Fruit fly (Drosophila melanogaster): ENCODE data around the gene blp.
A peak's percentile ranks its signal among the peaks of the same experiment; 100 is the strongest.

DNA sequence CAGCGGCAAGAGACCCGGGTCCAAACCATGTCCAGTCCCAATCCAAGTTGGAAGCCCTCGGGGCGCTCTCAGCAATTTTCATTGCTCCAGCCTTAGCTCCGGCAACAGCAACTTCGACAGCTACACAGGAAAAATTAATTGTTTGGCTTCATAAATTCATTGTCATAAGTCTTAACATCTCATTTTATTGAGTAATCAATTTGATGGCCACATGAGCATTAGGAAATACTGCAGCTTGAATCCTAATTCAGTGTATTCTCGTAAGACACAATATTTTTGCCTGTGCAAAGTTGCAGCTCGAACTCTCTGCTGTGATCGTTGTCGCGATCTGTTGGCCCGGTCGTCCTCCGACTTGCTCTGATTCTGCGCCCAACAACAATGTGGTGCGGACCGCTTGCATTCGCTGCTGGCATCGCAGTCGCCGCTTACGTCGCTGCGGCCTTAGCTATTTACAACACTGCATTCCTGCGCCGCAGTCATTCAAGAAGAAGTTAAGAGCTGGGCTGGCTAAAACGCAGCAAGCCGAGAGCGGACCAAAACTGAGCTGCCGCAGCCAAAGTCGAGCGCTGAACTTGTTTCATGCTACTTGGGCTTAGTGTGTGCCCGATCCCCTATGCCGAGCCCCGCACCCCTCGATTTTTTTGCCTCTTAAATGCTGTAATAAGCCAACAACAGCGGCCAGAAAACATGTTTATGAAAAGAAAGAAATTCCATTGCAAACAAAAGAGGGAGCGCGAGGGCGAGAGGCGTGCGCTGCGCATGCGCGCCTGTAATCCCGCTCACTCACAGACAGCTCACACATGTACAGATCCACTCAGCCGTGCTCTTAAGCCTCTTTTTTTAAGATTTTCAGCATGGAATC lies 14.0 kb upstream of the blp start:
- TF ChIP-seq psq (GFP tag; optimal IDR thresholded peaks at IDR 0.05) (peak; percentile 83), tai (GFP tag; optimal IDR thresholded peaks at IDR 0.05) (no peak), usp (GFP tag; optimal IDR thresholded peaks at IDR 0.05) (no peak), Abd-B (GFP tag; optimal IDR thresholded peaks at IDR 0.05) (no peak), CrebA (GFP tag; optimal IDR thresholded peaks at IDR 0.05; ENCODE audit: borderline replicate concordance) (no peak)
